Fruit fly (Drosophila melanogaster): ENCODE data around the gene Npc2e.

DNA sequence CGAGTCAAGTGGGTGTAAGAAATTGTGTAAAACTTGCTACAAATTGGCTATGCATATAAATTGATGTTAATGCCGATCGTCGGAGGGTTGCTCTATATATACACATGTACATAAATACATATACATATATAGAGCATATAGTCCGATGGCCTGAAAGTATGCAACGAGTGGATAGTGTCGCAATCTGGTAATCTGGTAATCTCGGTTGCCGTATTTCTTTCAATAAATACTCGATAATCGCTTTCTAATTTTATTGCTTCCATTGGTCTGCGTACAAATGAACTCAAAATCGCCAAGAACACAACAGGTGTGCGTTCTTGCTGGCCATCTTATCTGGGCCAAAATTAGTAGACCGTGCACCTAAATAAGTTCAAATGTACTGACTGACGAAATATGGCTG, 6.2 kb downstream of the Npc2e start:
- TF ChIP-seq CG13424 (tag; optimal IDR thresholded peaks at IDR 0.05) (no peak), pho (GFP tag; optimal IDR thresholded peaks at IDR 0.05) (no peak), Optix (GFP tag; IDR thresholded peaks at IDR 0.05) (no peak), Dfd (GFP tag; optimal IDR thresholded peaks at IDR 0.05) (no peak), dpn (GFP tag; optimal IDR thresholded peaks at IDR 0.05) (no peak), gem (tag; optimal IDR thresholded peaks at IDR 0.05) (no peak), wor (GFP tag; IDR thresholded peaks at IDR 0.05) (no peak)
